Fruit fly (Drosophila melanogaster) whole organism, adult: ENCODE results near the gene CG43094.

ENCODE experiments used
- CG7045 ChIP-seq: fragments of 200-800 bp; sonication (Bioruptor generic); optimal IDR thresholded peaks from 2 replicates; lab custom pipeline; 2017; ENCODE audit warnings: missing biosample characterization, mild to moderate bottlenecking, missing genetic modification characterization
- Mnt ChIP-seq: fragments of 200-800 bp; sonication (Bioruptor generic); optimal IDR thresholded peaks from 2 replicates; lab custom pipeline; 2016; ENCODE audit warnings: missing biosample characterization, mild to moderate bottlenecking, missing genetic modification characterization

DNA sequence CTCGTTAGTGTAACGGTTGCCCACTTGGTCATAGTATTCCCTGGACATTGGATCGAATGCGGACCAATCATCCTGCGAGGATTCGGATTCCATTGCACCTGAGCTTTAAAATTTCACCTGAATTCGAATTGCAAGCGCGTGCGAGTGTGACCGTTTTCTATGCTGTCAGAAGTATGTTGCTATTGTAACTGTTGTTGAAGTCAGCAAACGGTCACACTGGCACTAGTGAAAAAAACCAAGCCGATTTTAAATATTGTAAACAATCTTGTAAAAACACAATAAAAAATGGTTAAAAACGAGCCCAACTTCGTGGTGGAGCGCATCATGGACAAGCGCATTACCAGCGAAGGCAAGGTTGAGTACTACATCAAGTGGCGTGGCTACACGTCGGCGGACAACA, 25.4 kb downstream of the CG43094 start, which contains the start of the genes vret and HP1c:
- no peak for TF ChIP-seq CG7045 (GFP tag; lab: Kevin White, UChicago)
- TF ChIP-seq Mnt (GFP tag; lab: Kevin White, UChicago), result no peak
